Fruit fly (Drosophila melanogaster) whole organism, embryonic: ENCODE results near the gene mahe.

Experiments used
- Atf-2 ChIP-seq: fragments of 200-800 bp; sonication (Bioruptor generic); optimal IDR thresholded peaks from 2 replicates; lab custom pipeline; 2016; ENCODE audit warnings: missing biosample characterization, missing genetic modification characterization
- CG10979 ChIP-seq: fragments of 200-800 bp; sonication (Bioruptor generic); optimal IDR thresholded peaks from 2 replicates; lab custom pipeline; 2018; ENCODE audit warnings: missing biosample characterization, mild to moderate bottlenecking, missing genetic modification characterization, moderate library complexity
- CG11085 ChIP-seq: fragments of 200-800 bp; sonication (Bioruptor generic); IDR thresholded peaks from 2 replicates; pipeline ENCODE4 v1.3.6; 2022; ENCODE audit warnings: missing biosample characterization, missing genetic modification characterization
- CG11093 ChIP-seq: fragments of 200-800 bp; sonication (Bioruptor generic); IDR thresholded peaks from 3 replicates; pipeline ENCODE4 v1.3.6; 2022; ENCODE audit warnings: missing biosample characterization, missing genetic modification characterization
- CG11247 ChIP-seq: fragments of 200-800 bp; sonication (Bioruptor generic); IDR thresholded peaks from 2 replicates; pipeline ENCODE4 v1.3.6; 2022; ENCODE audit warnings: missing biosample characterization, missing genetic modification characterization
- CG11695 ChIP-seq: fragments of 200-800 bp; sonication (Bioruptor generic); IDR thresholded peaks from 3 replicates; pipeline ENCODE4 v1.3.6; 2022; ENCODE audit warnings: missing biosample characterization, missing genetic modification characterization
- CG12744 ChIP-seq: fragments of 200-800 bp; sonication (Bioruptor generic); optimal IDR thresholded peaks from 2 replicates; lab custom pipeline; 2016; ENCODE audit warnings: missing biosample characterization, missing genetic modification characterization
- CG13624 ChIP-seq: fragments of 200-800 bp; sonication (Bioruptor generic); optimal IDR thresholded peaks from 2 replicates; lab custom pipeline; 2016; ENCODE audit warnings: missing biosample characterization, missing genetic modification characterization
- CG15601 ChIP-seq: fragments of 200-800 bp; sonication (Bioruptor generic); optimal IDR thresholded peaks from 3 replicates; lab custom pipeline; 2019; ENCODE audit warnings: missing biosample characterization, mild to moderate bottlenecking, missing genetic modification characterization, moderate library complexity
- CG1603 ChIP-seq: fragments of 200-800 bp; sonication (Bioruptor generic); optimal IDR thresholded peaks from 2 replicates; lab custom pipeline; 2019; ENCODE audit warnings: missing biosample characterization, mild to moderate bottlenecking, missing genetic modification characterization, moderate library complexity
- CG1832 ChIP-seq: fragments of 200-800 bp; sonication (Bioruptor generic); optimal IDR thresholded peaks from 2 replicates; lab custom pipeline; 2017; ENCODE audit warnings: missing biosample characterization, mild to moderate bottlenecking, missing genetic modification characterization, inconsistent platforms
- CG30431 ChIP-seq: fragments of 200-800 bp; sonication (Bioruptor generic); optimal IDR thresholded peaks from 2 replicates; lab custom pipeline; 2017; ENCODE audit warnings: missing biosample characterization, missing genetic modification characterization
- CG3065 ChIP-seq: fragments of 200-800 bp; sonication (Bioruptor generic); optimal IDR thresholded peaks from 2 replicates; lab custom pipeline; 2016; ENCODE audit warnings: missing biosample characterization, missing genetic modification characterization
- CG31441 ChIP-seq: fragments of 200-800 bp; sonication (Bioruptor generic); IDR thresholded peaks from 2 replicates; pipeline ENCODE4 v1.3.6; 2022; ENCODE audit warnings: missing biosample characterization, missing genetic modification characterization
- CG4404 ChIP-seq: fragments of 200-800 bp; sonication (Bioruptor generic); IDR thresholded peaks from 2 replicates; pipeline ENCODE4 v1.3.6; 2022; ENCODE audit warnings: missing biosample characterization, missing genetic modification characterization
- CG7271 ChIP-seq: fragments of 200-800 bp; sonication (Bioruptor generic); optimal IDR thresholded peaks from 2 replicates; lab custom pipeline; 2018; ENCODE audit warnings: missing biosample characterization, mild to moderate bottlenecking, missing genetic modification characterization, moderate library complexity
- CG7987 ChIP-seq: fragments of 200-800 bp; sonication (Bioruptor generic); optimal IDR thresholded peaks from 2 replicates; lab custom pipeline; 2018; ENCODE audit warnings: missing biosample characterization, mild to moderate bottlenecking, missing genetic modification characterization, moderate library complexity
- CG9437 ChIP-seq: fragments of 200-800 bp; sonication (Bioruptor generic); optimal IDR thresholded peaks from 2 replicates; lab custom pipeline; 2018; ENCODE audit warnings: missing biosample characterization, mild to moderate bottlenecking, missing genetic modification characterization
- Dref ChIP-seq: fragments of 200-800 bp; sonication (Bioruptor generic); IDR thresholded peaks from 2 replicates; pipeline ENCODE4 v1.3.6; 2022; ENCODE audit warnings: missing biosample characterization, missing genetic modification characterization
- Drgx ChIP-seq: fragments of 200-800 bp; sonication (Bioruptor generic); IDR thresholded peaks from 2 replicates; pipeline ENCODE4 v1.3.6; 2022; ENCODE audit warnings: missing biosample characterization, missing genetic modification characterization
- E2f2 ChIP-seq: fragments of 200-800 bp; sonication (Bioruptor generic); IDR thresholded peaks from 2 replicates; pipeline ENCODE4 v1.3.6; 2022; ENCODE audit warnings: missing biosample characterization, missing genetic modification characterization
- Eip74EF ChIP-seq, 2 experiments: fragments of 200-800 bp in 1 of 2; fragments of >200 bp in 1 of 2; sonication (Bioruptor generic) in 1 of 2; optimal IDR thresholded peaks; 2 replicates each; lab custom pipeline; 2017 to 2019; ENCODE audit warnings: missing biosample characterization in 2 of 2, missing genetic modification characterization in 2 of 2, mild to moderate bottlenecking in 1 of 2, moderate library complexity in 1 of 2
- Elba2 ChIP-seq: fragments of 200-800 bp; sonication (Bioruptor generic); optimal IDR thresholded peaks from 3 replicates; lab custom pipeline; 2016; ENCODE audit warnings: missing biosample characterization, missing genetic modification characterization
- Hand ChIP-seq: fragments of 200-800 bp; sonication (Bioruptor generic); optimal IDR thresholded peaks from 2 replicates; lab custom pipeline; 2017; ENCODE audit warnings: mild to moderate bottlenecking, missing biosample characterization, missing genetic modification reagents, missing genetic modification characterization
- Hr3 ChIP-seq: fragments of 200-800 bp; sonication (Bioruptor generic); optimal IDR thresholded peaks from 3 replicates; lab custom pipeline; 2016; ENCODE audit warnings: missing biosample characterization, missing genetic modification characterization
- Jarid2 ChIP-seq: fragments of 200-800 bp; sonication (Bioruptor generic); optimal IDR thresholded peaks from 3 replicates; lab custom pipeline; 2017; ENCODE audit warnings: mild to moderate bottlenecking, missing biosample characterization, missing genetic modification reagents, missing genetic modification characterization
- NFAT ChIP-seq: fragments of 200-800 bp; sonication (Bioruptor generic); IDR thresholded peaks from 2 replicates; pipeline ENCODE4 v1.3.6; 2022; ENCODE audit warnings: missing biosample characterization, missing genetic modification characterization
- Ssrp ChIP-seq: fragments of 200-800 bp; sonication (Bioruptor generic); optimal IDR thresholded peaks from 2 replicates; lab custom pipeline; 2018; ENCODE audit warnings: missing biosample characterization, mild to moderate bottlenecking, missing genetic modification characterization, moderate library complexity
- bcd ChIP-seq: fragments of 200-800 bp; sonication (Bioruptor generic); optimal IDR thresholded peaks from 2 replicates; lab custom pipeline; 2017; ENCODE audit warnings: missing biosample characterization, mild to moderate bottlenecking, missing genetic modification characterization
- bsh ChIP-seq, 2 experiments: fragments of 200-800 bp; sonication (Bioruptor generic); optimal IDR thresholded peaks; 2 replicates each; lab custom pipeline; 2017 to 2018; ENCODE audit warnings: mild to moderate bottlenecking in 2 of 2, missing biosample characterization in 2 of 2, missing genetic modification characterization in 2 of 2, moderate library complexity in 1 of 2
- cg ChIP-seq: fragments of 200-800 bp; sonication (Bioruptor generic); optimal IDR thresholded peaks from 3 replicates; lab custom pipeline; 2019; ENCODE audit warnings: missing biosample characterization, mild to moderate bottlenecking, missing genetic modification characterization, moderate library complexity
- croc ChIP-seq: fragments of 200-800 bp; sonication (Bioruptor generic); conservative IDR thresholded peaks from 3 replicates; pipeline ENCODE4 v1.3.6; 2022; ENCODE audit warnings: missing biosample characterization, missing genetic modification characterization
- disco-r ChIP-seq: fragments of 200-800 bp; sonication (Bioruptor generic); optimal IDR thresholded peaks from 2 replicates; lab custom pipeline; 2016; ENCODE audit warnings: missing biosample characterization, missing genetic modification characterization
- fd3F ChIP-seq: fragments of 200-800 bp; sonication (Bioruptor generic); optimal IDR thresholded peaks from 2 replicates; lab custom pipeline; 2018; ENCODE audit warnings: missing biosample characterization, mild to moderate bottlenecking, missing genetic modification characterization, moderate library complexity
- gfzf ChIP-seq: fragments of 200-800 bp; sonication (Bioruptor generic); optimal IDR thresholded peaks from 2 replicates; lab custom pipeline; 2016; ENCODE audit warnings: missing biosample characterization, mild to moderate bottlenecking, missing genetic modification characterization, moderate library complexity
- grn ChIP-seq: fragments of 200-800 bp; sonication (Bioruptor generic); optimal IDR thresholded peaks from 3 replicates; lab custom pipeline; 2017; ENCODE audit warnings: missing biosample characterization, missing genetic modification characterization
- lbe ChIP-seq: fragments of 200-800 bp; sonication (Bioruptor generic); optimal IDR thresholded peaks from 2 replicates; lab custom pipeline; 2016; ENCODE audit warnings: missing biosample characterization, mild to moderate bottlenecking, missing genetic modification characterization
- lov ChIP-seq, 2 experiments: fragments of 200-800 bp in 1 of 2; fragments of >200 bp in 1 of 2; sonication (Bioruptor generic) in 1 of 2; IDR thresholded peaks in 1 of 2; optimal IDR thresholded peaks in 1 of 2; 2 replicates in 1 of 2; 3 replicates in 1 of 2; pipeline versions ENCODE4 v1.3.6 to Lab custom; 2017 to 2022; ENCODE audit warnings: missing biosample characterization in 1 of 2, missing genetic modification characterization in 1 of 2
- mam ChIP-seq: fragments of 200-800 bp; sonication (Bioruptor generic); optimal IDR thresholded peaks from 3 replicates; lab custom pipeline; 2016; ENCODE audit warnings: missing biosample characterization, missing genetic modification characterization
- oc ChIP-seq: fragments of 200-800 bp; sonication (Bioruptor generic); optimal IDR thresholded peaks from 2 replicates; lab custom pipeline; 2018; ENCODE audit warnings: missing biosample characterization, mild to moderate bottlenecking, missing genetic modification characterization, moderate library complexity
- pan ChIP-seq, 4 experiments: fragments of >200 bp in 3 of 4; fragments of 200-800 bp in 1 of 4; sonication (Bioruptor generic) in 1 of 4; optimal IDR thresholded peaks in 3 of 4; IDR thresholded peaks in 1 of 4; 2 replicates each; pipeline versions ENCODE4 v1.3.6 to Lab custom; 2017 to 2022; ENCODE audit warnings: missing biosample characterization in 2 of 4, missing genetic modification characterization in 2 of 4, mixed read lengths in 1 of 4
- pho ChIP-seq: fragments of 200-800 bp; sonication (Bioruptor generic); optimal IDR thresholded peaks from 2 replicates; lab custom pipeline; 2016; ENCODE audit warnings: missing biosample characterization, missing genetic modification characterization
- pita ChIP-seq: fragments of 200-800 bp; sonication (Bioruptor generic); optimal IDR thresholded peaks from 2 replicates; lab custom pipeline; 2017; ENCODE audit warnings: missing biosample characterization, mild to moderate bottlenecking, missing genetic modification characterization
- rib ChIP-seq: fragments of 200-800 bp; sonication (Bioruptor generic); IDR thresholded peaks from 2 replicates; pipeline ENCODE4 v1.3.6; 2022; ENCODE audit warnings: missing biosample characterization, missing genetic modification characterization
- sisA ChIP-seq: fragments of 200-800 bp; sonication (Bioruptor generic); IDR thresholded peaks from 2 replicates; pipeline ENCODE4 v1.3.6; 2022; ENCODE audit warnings: missing biosample characterization, missing genetic modification characterization
- tgo ChIP-seq: fragments of 200-800 bp; sonication (Bioruptor generic); IDR thresholded peaks from 3 replicates; pipeline ENCODE4 v1.3.6; 2022; ENCODE audit warnings: missing biosample characterization, missing genetic modification characterization
- unpg ChIP-seq: fragments of 200-800 bp; sonication (Bioruptor generic); optimal IDR thresholded peaks from 3 replicates; lab custom pipeline; 2018; ENCODE audit warnings: missing biosample characterization, mild to moderate bottlenecking, missing genetic modification characterization, moderate library complexity

mahe gene

dm6 chrX:7937588-7938481 lies 6.7 kb upstream of the mahe start (continued):
- TF ChIP-seq CG7987 (GFP tag; lab: Kevin White, UChicago) (peak; percentile 33), croc (GFP tag; lab: Robert Waterston, UW) (peak; percentile 86), lov (optimal IDR thresholded peaks at IDR 0.05; lab: Kevin White, UChicago) (no peak), lov (GFP tag; IDR thresholded peaks at IDR 0.05; lab: Robert Waterston, UW) (no peak), fd3F (GFP tag; lab: Kevin White, UChicago) (peak; percentile 14), CG15601 (peak; percentile 57), pho (GFP tag; lab: Kevin White, UChicago) (peak; percentile 64), CG31441 (peak; percentile 88), CG3065 (GFP tag; lab: Kevin White, UChicago) (peak; percentile 53), CG11093 (GFP tag; lab: Robert Waterston, UW) (peak; percentile 84), sisA (GFP tag; lab: Robert Waterston, UW) (peak; percentile 77), CG12744 (GFP tag; lab: Kevin White, UChicago) (no peak), Drgx (peak; percentile 82), unpg (peak; percentile 71), CG30431 (peak; percentile 86), CG1832 (GFP tag; lab: Kevin White, UChicago) (peak; percentile 55), CG7271 (tag; lab: Kevin White, UChicago) (no peak), mam (GFP tag; lab: Kevin White, UChicago) (peak; percentile 52), Dref (GFP tag; lab: Robert Waterston, UW) (peak; percentile 14; the same call in 1 of the 2 replicates), lbe (no peak), oc (tag; lab: Kevin White, UChicago) (peak; percentile 77), Elba2 (no peak), CG1603 (tag; lab: Kevin White, UChicago) (peak; percentile 18), CG11085 (GFP tag; lab: Robert Waterston, UW) (no peak), Hr3 (GFP tag; lab: Kevin White, UChicago) (peak; percentile 80), grn (GFP tag; lab: Kevin White, UChicago) (no peak), disco-r (GFP tag; lab: Kevin White, UChicago) (peak; percentile 60), Jarid2 (GFP tag; lab: Kevin White, UChicago) (peak; percentile 4), CG11695 (GFP tag; lab: Robert Waterston, UW) (peak; percentile 78), CG11247 (GFP tag; lab: Robert Waterston, UW) (no peak), bsh (GFP tag; optimal IDR thresholded peaks at IDR 0.05; lab: Kevin White, UChicago) (peak; percentile 66 to 87), gfzf (GFP tag; lab: Kevin White, UChicago) (no peak), Ssrp (tag; lab: Kevin White, UChicago) (peak; percentile 88), NFAT (GFP tag; lab: Robert Waterston, UW) (0 out of 2 replicates have a peak, but pooled peaks have one; percentile 19), bcd (peak; percentile 87), tgo (GFP tag; lab: Robert Waterston, UW) (peak; percentile 66; the same call in 2 of the 3 replicates), CG10979 (peak; percentile 90), Hand (GFP tag; lab: Kevin White, UChicago) (peak; percentile 13), CG9437 (peak; percentile 87), CG4404 (GFP tag; lab: Robert Waterston, UW) (peak; percentile 73; the same call in 1 of the 2 replicates), cg (peak; percentile 95), Eip74EF (GFP tag; optimal IDR thresholded peaks at IDR 0.05; lab: Kevin White, UChicago) (peak in 1 of 2 experiments; percentile 75), E2f2 (no peak; the same call in 1 of the 2 replicates), CG13624 (GFP tag; lab: Kevin White, UChicago) (peak; percentile 25), rib (GFP tag; lab: Robert Waterston, UW) (no peak), pita (GFP tag; lab: Kevin White, UChicago) (no peak), Atf-2 (GFP tag; lab: Kevin White, UChicago) (peak; percentile 85), pan (optimal IDR thresholded peaks at IDR 0.05; lab: Kevin White, UChicago) (no peak), pan (GFP tag; optimal IDR thresholded peaks at IDR 0.05 in 1 of 2, IDR thresholded peaks at IDR 0.05 in 1 of 2) (peak in 1 of 2 experiments; percentile 64)
